Worm (Caenorhabditis elegans) whole organism, early embryonic: ENCODE data around the gene T21D9.2.

Experiments
- ama-1 ChIP-seq: fragments of 150-350 bp; optimal IDR thresholded peaks from 2 replicates; lab custom pipeline; 2014
- ceh-13 ChIP-seq: fragments of 200-800 bp; sonication (Bioruptor generic); optimal IDR thresholded peaks from 2 replicates; lab custom pipeline; 2018; ENCODE audit warnings: mild to moderate bottlenecking, missing genetic modification characterization, missing compliant biosample characterization
- ets-7 ChIP-seq: sonication (generic microtip); optimal IDR thresholded peaks from 2 replicates; lab custom pipeline; 2016; ENCODE audit warnings: missing genotype, missing genetic modification characterization, missing compliant biosample characterization
- hmbx-1 ChIP-seq: sonication (generic microtip); optimal IDR thresholded peaks from 2 replicates; lab custom pipeline; 2016; ENCODE audit warnings: mild to moderate bottlenecking, missing genetic modification characterization, missing compliant biosample characterization
- scrt-1 ChIP-seq: fragments of 200-800 bp; sonication (Bioruptor generic); IDR thresholded peaks from 2 replicates; pipeline ENCODE4 v1.3.6; 2022; ENCODE audit warnings: missing genetic modification characterization, missing compliant biosample characterization

DNA sequence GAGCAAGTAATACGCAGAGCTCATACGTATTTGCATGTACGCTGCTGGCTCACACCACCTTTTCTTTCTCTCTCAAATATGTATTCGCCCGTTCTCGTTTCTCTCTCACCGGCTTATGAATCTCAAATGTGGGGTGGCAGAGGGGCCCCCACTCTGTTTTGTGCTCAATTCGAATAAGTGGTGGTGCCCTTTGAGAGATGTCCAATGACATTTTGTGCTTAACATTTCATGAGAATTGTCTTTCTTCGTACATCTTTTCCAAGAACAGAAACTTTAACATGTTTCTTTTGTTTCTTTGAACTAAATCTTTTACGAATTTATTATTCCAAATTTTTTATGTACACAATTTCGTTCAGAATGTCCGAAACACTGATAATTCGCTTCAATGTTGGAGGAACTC lies 12.7 kb downstream of the T21D9.2 start, which contains the start of gene F49H12.3:
- no peak for TF ChIP-seq hmbx-1 (tag; lab: Kevin White, UChicago)
- TF ChIP-seq scrt-1 (GFP tag; lab: Robert Waterston, UW), result no peak
- TF ChIP-seq ets-7 (tag; lab: Kevin White, UChicago), result no peak
- TF ChIP-seq ama-1 (lab: Kevin White, UChicago), result no peak
- no peak for TF ChIP-seq ceh-13
